Worm (Caenorhabditis elegans) whole organism, L2 larva: Measurements from ENCODE around the gene B0280.9.

Experiments used
- C34F6.9 ChIP-seq: fragments of 150-350 bp; optimal IDR thresholded peaks from 2 replicates; lab custom pipeline; 2014; ENCODE audit warnings: missing biosample characterization, missing genetic modification characterization
- F13H6.1 ChIP-seq: sonication (generic microtip); optimal IDR thresholded peaks from 2 replicates; lab custom pipeline; 2016; ENCODE audit warnings: missing genetic modification characterization, missing compliant biosample characterization
- R02D3.7 ChIP-seq: fragments of 150-350 bp; optimal IDR thresholded peaks from 2 replicates; lab custom pipeline; 2014; ENCODE audit warnings: missing biosample characterization, missing genetic modification characterization
- Y55F3AM.14 ChIP-seq: fragments of 200-800 bp; sonication (Bioruptor generic); optimal IDR thresholded peaks from 2 replicates; lab custom pipeline; 2018; ENCODE audit warnings: mild to moderate bottlenecking, missing genetic modification characterization, missing compliant biosample characterization
- ZK546.5 ChIP-seq: sonication (generic microtip); optimal IDR thresholded peaks from 2 replicates; lab custom pipeline; 2017; ENCODE audit warnings: missing biosample characterization, missing genetic modification characterization
- alr-1 ChIP-seq: fragments of 150-350 bp; optimal IDR thresholded peaks from 2 replicates; lab custom pipeline; 2014; ENCODE audit warnings: missing biosample characterization, missing genetic modification characterization
- aly-2 ChIP-seq: fragments of 150-350 bp; optimal IDR thresholded peaks from 2 replicates; lab custom pipeline; 2014; ENCODE audit warnings: missing biosample characterization, missing genetic modification characterization
- ama-1 ChIP-seq: fragments of 150-350 bp; optimal IDR thresholded peaks from 2 replicates; lab custom pipeline; 2018; ENCODE audit warnings: inconsistent platforms
- blmp-1 ChIP-seq: sonication (generic microtip); optimal IDR thresholded peaks from 2 replicates; lab custom pipeline; 2017; ENCODE audit warnings: missing genetic modification characterization, mild to moderate bottlenecking, missing compliant biosample characterization, antibody characterized with exemption, moderate library complexity; ENCODE audit not compliant: insufficient read depth
- ceh-16 ChIP-seq: fragments of 150-350 bp; optimal IDR thresholded peaks from 2 replicates; lab custom pipeline; 2014; ENCODE audit warnings: missing biosample characterization, missing genetic modification characterization
- ceh-82 ChIP-seq: fragments of 150-350 bp; optimal IDR thresholded peaks from 2 replicates; lab custom pipeline; 2014; ENCODE audit warnings: missing biosample characterization, missing genetic modification characterization
- crh-2 ChIP-seq: sonication (generic microtip); optimal IDR thresholded peaks from 2 replicates; lab custom pipeline; 2017; ENCODE audit warnings: missing biosample characterization, missing genetic modification characterization
- dmd-4 ChIP-seq: sonication (generic microtip); optimal IDR thresholded peaks from 2 replicates; lab custom pipeline; 2017; ENCODE audit warnings: missing biosample characterization, missing genetic modification characterization
- egl-27 ChIP-seq: sonication (generic microtip); optimal IDR thresholded peaks from 3 replicates; lab custom pipeline; 2017; ENCODE audit warnings: missing biosample characterization, missing genetic modification reagents, missing genetic modification characterization
- elt-1 ChIP-seq: fragments of 150-350 bp; optimal IDR thresholded peaks from 2 replicates; lab custom pipeline; 2014; ENCODE audit warnings: missing biosample characterization, missing genetic modification characterization
- elt-3 ChIP-seq: sonication (generic microtip); optimal IDR thresholded peaks from 2 replicates; lab custom pipeline; 2017; ENCODE audit warnings: missing biosample characterization, missing genetic modification characterization
- fos-1 ChIP-seq: fragments of 150-350 bp; optimal IDR thresholded peaks from 2 replicates; lab custom pipeline; 2014; ENCODE audit warnings: missing biosample characterization, missing genetic modification characterization
- gmeb-1 ChIP-seq: fragments of 150-350 bp; optimal IDR thresholded peaks from 2 replicates; lab custom pipeline; 2014; ENCODE audit warnings: missing biosample characterization, missing genetic modification characterization
- lin-11 ChIP-seq: fragments of 150-350 bp; sonication (generic microtip); optimal IDR thresholded peaks from 2 replicates; lab custom pipeline; 2014; ENCODE audit warnings: missing biosample characterization, missing genetic modification characterization, inconsistent platforms, mixed read lengths
- lin-13 ChIP-seq: fragments of 150-350 bp; optimal IDR thresholded peaks from 2 replicates; lab custom pipeline; 2014; ENCODE audit warnings: missing biosample characterization, missing genetic modification reagents, missing genetic modification characterization
- lin-39 ChIP-seq: fragments of 150-350 bp; optimal IDR thresholded peaks from 2 replicates; lab custom pipeline; 2014; ENCODE audit warnings: missing biosample characterization, missing genetic modification reagents, missing genetic modification characterization
- lsy-2 ChIP-seq, 2 experiments: fragments of 150-350 bp in 1 of 2; sonication (generic microtip) in 1 of 2; optimal IDR thresholded peaks; 2 replicates each; lab custom pipeline; 2014 to 2017; ENCODE audit warnings: missing biosample characterization in 2 of 2, missing genetic modification characterization in 2 of 2
- mab-5 ChIP-seq: fragments of 150-350 bp; optimal IDR thresholded peaks from 2 replicates; lab custom pipeline; 2014; ENCODE audit warnings: missing biosample characterization, missing genetic modification characterization
- mbf-1 ChIP-seq: sonication (generic microtip); optimal IDR thresholded peaks from 2 replicates; lab custom pipeline; 2017; ENCODE audit warnings: missing biosample characterization, missing genetic modification characterization
- mdl-1 ChIP-seq, 2 experiments: fragments of 150-350 bp in 1 of 2; sonication (generic microtip) in 1 of 2; optimal IDR thresholded peaks; 2 replicates each; lab custom pipeline; 2017; ENCODE audit warnings: missing biosample characterization in 2 of 2, missing genetic modification characterization in 2 of 2
- nhr-10 ChIP-seq: sonication (generic microtip); optimal IDR thresholded peaks from 2 replicates; lab custom pipeline; 2017; ENCODE audit warnings: missing biosample characterization, missing genetic modification characterization
- nhr-11 ChIP-seq: fragments of 150-350 bp; optimal IDR thresholded peaks from 2 replicates; lab custom pipeline; 2014; ENCODE audit warnings: missing biosample characterization, missing genetic modification characterization
- nhr-12 ChIP-seq: fragments of 150-350 bp; optimal IDR thresholded peaks from 2 replicates; lab custom pipeline; 2014; ENCODE audit warnings: missing biosample characterization, missing genetic modification characterization
- nhr-129 ChIP-seq: fragments of 150-350 bp; optimal IDR thresholded peaks from 2 replicates; lab custom pipeline; 2014; ENCODE audit warnings: missing biosample characterization, missing genetic modification characterization
- nhr-21 ChIP-seq: fragments of 150-350 bp; optimal IDR thresholded peaks from 2 replicates; lab custom pipeline; 2014; ENCODE audit warnings: missing biosample characterization, missing genetic modification characterization
- nhr-23 ChIP-seq: fragments of 150-350 bp; optimal IDR thresholded peaks from 2 replicates; lab custom pipeline; 2014; ENCODE audit warnings: missing biosample characterization, missing genetic modification reagents, missing genetic modification characterization
- nhr-237 ChIP-seq: fragments of 150-350 bp; optimal IDR thresholded peaks from 2 replicates; lab custom pipeline; 2014; ENCODE audit warnings: missing biosample characterization, missing genetic modification characterization
- nhr-25 ChIP-seq: fragments of 150-350 bp; sonication (generic microtip); optimal IDR thresholded peaks from 3 replicates; lab custom pipeline; 2014; ENCODE audit warnings: missing biosample characterization, missing genetic modification characterization
- nhr-6 ChIP-seq: fragments of 150-350 bp; optimal IDR thresholded peaks from 2 replicates; lab custom pipeline; 2014; ENCODE audit warnings: missing biosample characterization, missing genetic modification characterization
- nhr-77 ChIP-seq: fragments of 150-350 bp; optimal IDR thresholded peaks from 2 replicates; lab custom pipeline; 2014; ENCODE audit warnings: missing biosample characterization, missing genetic modification characterization
- peb-1 ChIP-seq: fragments of 150-350 bp; optimal IDR thresholded peaks from 2 replicates; lab custom pipeline; 2014; ENCODE audit warnings: missing biosample characterization, missing genetic modification characterization
- sem-4 ChIP-seq: fragments of 150-350 bp; optimal IDR thresholded peaks from 2 replicates; lab custom pipeline; 2014; ENCODE audit warnings: missing biosample characterization, missing genetic modification reagents, missing genetic modification characterization
- skn-1 ChIP-seq: sonication (generic microtip); optimal IDR thresholded peaks from 2 replicates; lab custom pipeline; 2017; ENCODE audit warnings: missing biosample characterization, missing genetic modification characterization
- sma-3 ChIP-seq: sonication (generic microtip); optimal IDR thresholded peaks from 2 replicates; lab custom pipeline; 2016; ENCODE audit warnings: missing genetic modification reagents, missing genetic modification characterization, missing compliant biosample characterization
- sma-9 ChIP-seq, 2 experiments: fragments of 150-350 bp in 1 of 2; sonication (generic microtip) in 1 of 2; optimal IDR thresholded peaks; 2 replicates each; lab custom pipeline; 2014 to 2016; ENCODE audit warnings: missing genetic modification characterization in 2 of 2, mild to moderate bottlenecking in 1 of 2, missing biosample characterization in 1 of 2, missing compliant biosample characterization in 1 of 2, missing genetic modification reagents in 1 of 2, moderate library complexity in 1 of 2
- snpc-4 ChIP-seq: fragments of 150-350 bp; optimal IDR thresholded peaks from 2 replicates; lab custom pipeline; 2014; ENCODE audit warnings: missing biosample characterization, missing genetic modification characterization
- unc-39 ChIP-seq: fragments of 150-350 bp; optimal IDR thresholded peaks from 2 replicates; lab custom pipeline; 2014; ENCODE audit warnings: missing biosample characterization, missing genetic modification characterization
- unc-55 ChIP-seq: fragments of 150-350 bp; sonication (generic microtip); optimal IDR thresholded peaks from 3 replicates; lab custom pipeline; 2014; ENCODE audit warnings: missing biosample characterization, missing genetic modification reagents, missing genetic modification characterization
- unc-62 ChIP-seq: fragments of 150-350 bp; optimal IDR thresholded peaks from 2 replicates; lab custom pipeline; 2014; ENCODE audit warnings: missing biosample characterization, missing genetic modification reagents, missing genetic modification characterization
- zag-1 ChIP-seq: fragments of 150-350 bp; optimal IDR thresholded peaks from 2 replicates; lab custom pipeline; 2014; ENCODE audit warnings: missing biosample characterization, missing genetic modification characterization
- ztf-1 ChIP-seq: fragments of 200-800 bp; sonication (Bioruptor generic); conservative IDR thresholded peaks from 2 replicates; pipeline ENCODE4 v1.3.6; 2022; ENCODE audit warnings: missing genetic modification characterization, missing compliant biosample characterization
- ztf-11 ChIP-seq: sonication (generic microtip); optimal IDR thresholded peaks from 2 replicates; lab custom pipeline; 2017; ENCODE audit warnings: missing biosample characterization, missing genetic modification characterization
- ztf-4 ChIP-seq: fragments of 150-350 bp; optimal IDR thresholded peaks from 2 replicates; lab custom pipeline; 2014; ENCODE audit warnings: missing biosample characterization, missing genetic modification characterization

Gene B0280.9

ce11 chrIII:7141285-7141715 is 18.6 kb upstream of the B0280.9 start:
- TF ChIP-seq gmeb-1 (tag; lab: Kevin White, UChicago) (peak; percentile 72), lin-13 (no peak), crh-2 (peak; percentile 56), dmd-4 (tag; lab: Kevin White, UChicago) (no peak), sem-4 (tag; lab: Kevin White, UChicago) (no peak), lin-39 (tag; lab: Kevin White, UChicago) (no peak), F13H6.1 (tag; lab: Kevin White, UChicago) (peak; percentile 39), fos-1 (tag; lab: Kevin White, UChicago) (peak; percentile 25), elt-1 (tag; lab: Kevin White, UChicago) (no peak), ama-1 (lab: Kevin White, UChicago) (peak; percentile 91), mbf-1 (tag; lab: Kevin White, UChicago) (no peak), nhr-21 (tag; lab: Kevin White, UChicago) (peak; percentile 25), unc-55 (GFP tag; lab: Kevin White, UChicago) (no peak), snpc-4 (tag; lab: Kevin White, UChicago) (peak; percentile 97), ceh-82 (no peak), mab-5 (no peak), nhr-11 (tag; lab: Kevin White, UChicago) (no peak), Y55F3AM.14 (no peak), ZK546.5 (tag; lab: Kevin White, UChicago) (no peak), nhr-237 (tag; lab: Kevin White, UChicago) (no peak), lin-11 (no peak), lsy-2 (tag; optimal IDR thresholded peaks at IDR 0.05; lab: Kevin White, UChicago) (peak; percentile 12 to 58), aly-2 (tag; lab: Kevin White, UChicago) (no peak), nhr-129 (peak; percentile 26), ceh-16 (no peak), sma-9 (GFP tag; optimal IDR thresholded peaks at IDR 0.05; lab: Kevin White, UChicago) (peak; percentile 77), sma-9 (tag; optimal IDR thresholded peaks at IDR 0.05; lab: Kevin White, UChicago) (no peak), mdl-1 (tag; optimal IDR thresholded peaks at IDR 0.05; lab: Kevin White, UChicago) (peak in 1 of 2 experiments; percentile 47), peb-1 (tag; lab: Kevin White, UChicago) (no peak), R02D3.7 (tag; lab: Kevin White, UChicago) (no peak), sma-3 (peak; percentile 31), nhr-6 (no peak), nhr-12 (no peak), skn-1 (tag; lab: Kevin White, UChicago) (no peak), ztf-11 (no peak), ztf-1 (GFP tag; lab: Robert Waterston, UW) (no peak), zag-1 (tag; lab: Kevin White, UChicago) (no peak), nhr-23 (tag; lab: Kevin White, UChicago) (no peak), C34F6.9 (no peak), nhr-10 (peak; percentile 38), egl-27 (tag; lab: Kevin White, UChicago) (peak; percentile 70), nhr-77 (tag; lab: Kevin White, UChicago) (no peak), blmp-1 (no peak)

- TF ChIP-seq elt-3 (tag; lab: Kevin White, UChicago): no peak
- TF ChIP-seq sma-9 (GFP tag; optimal IDR thresholded peaks at IDR 0.05; lab: Kevin White, UChicago): peak; percentile 35
- no peak for TF ChIP-seq sma-9 (tag; optimal IDR thresholded peaks at IDR 0.05; lab: Kevin White, UChicago)
- no peak for TF ChIP-seq blmp-1
- TF ChIP-seq unc-39 (tag; lab: Kevin White, UChicago): no peak
- TF ChIP-seq ztf-4 (tag; lab: Kevin White, UChicago): no peak
- TF ChIP-seq alr-1 (tag; lab: Kevin White, UChicago): no peak
- no peak for TF ChIP-seq skn-1 (tag; lab: Kevin White, UChicago)
- TF ChIP-seq mdl-1 (tag; optimal IDR thresholded peaks at IDR 0.05; lab: Kevin White, UChicago): no peak
- TF ChIP-seq lin-13: peak; percentile 17
- TF ChIP-seq lsy-2 (tag; optimal IDR thresholded peaks at IDR 0.05; lab: Kevin White, UChicago): peak in 1 of 2 experiments; percentile 53
- no peak for TF ChIP-seq nhr-10
- no peak for TF ChIP-seq ZK546.5 (tag; lab: Kevin White, UChicago)
- TF ChIP-seq aly-2 (tag; lab: Kevin White, UChicago): no peak
- no peak for TF ChIP-seq unc-62 (GFP tag; lab: Kevin White, UChicago)
- no peak for TF ChIP-seq ztf-11
- no peak for TF ChIP-seq nhr-237 (tag; lab: Kevin White, UChicago)
- no peak for TF ChIP-seq elt-1 (tag; lab: Kevin White, UChicago)
- TF ChIP-seq nhr-23 (tag; lab: Kevin White, UChicago): no peak
- TF ChIP-seq snpc-4 (tag; lab: Kevin White, UChicago): peak; percentile 96
- TF ChIP-seq gmeb-1 (tag; lab: Kevin White, UChicago): peak; percentile 21
- TF ChIP-seq mab-5: no peak
- no peak for TF ChIP-seq ztf-1 (GFP tag; lab: Robert Waterston, UW)
- no peak for TF ChIP-seq lin-39 (tag; lab: Kevin White, UChicago)
- no peak for TF ChIP-seq dmd-4 (tag; lab: Kevin White, UChicago)
- TF ChIP-seq ceh-82: no peak
- TF ChIP-seq Y55F3AM.14: no peak
- TF ChIP-seq ama-1 (lab: Kevin White, UChicago): peak; percentile 78
- TF ChIP-seq egl-27 (tag; lab: Kevin White, UChicago): no peak
- TF ChIP-seq ceh-16: peak; percentile 17
- TF ChIP-seq nhr-11 (tag; lab: Kevin White, UChicago): no peak
- TF ChIP-seq nhr-77 (tag; lab: Kevin White, UChicago): no peak
- no peak for TF ChIP-seq lin-11
- peak; percentile 73 for TF ChIP-seq sma-3
- no peak for TF ChIP-seq nhr-6
- TF ChIP-seq unc-55 (GFP tag; lab: Kevin White, UChicago): no peak
- TF ChIP-seq nhr-12: no peak
- TF ChIP-seq crh-2: peak; percentile 30
- no peak for TF ChIP-seq nhr-25 (tag; lab: Kevin White, UChicago)
Measured at ce11 chrIII:7140228-7140710, 17.6 kb upstream of the B0280.9 start.
